Fruit fly (Drosophila melanogaster) whole organism, embryonic: Measurements from ENCODE around the gene Rab7.

Experiments used
- ATbp ChIP-seq: fragments of 200-800 bp; sonication (Bioruptor generic); optimal IDR thresholded peaks from 2 replicates; lab custom pipeline; 2017; ENCODE audit warnings: missing biosample characterization, mild to moderate bottlenecking, missing genetic modification characterization, missing genetic modification reagents
- CG10366 ChIP-seq: fragments of 200-800 bp; sonication (Bioruptor generic); IDR thresholded peaks from 2 replicates; pipeline ENCODE4 v1.3.6; 2022; ENCODE audit warnings: missing biosample characterization, missing genetic modification characterization
- CG12659 ChIP-seq: fragments of 200-800 bp; sonication (Bioruptor generic); optimal IDR thresholded peaks from 3 replicates; lab custom pipeline; 2017; ENCODE audit warnings: mild to moderate bottlenecking, missing biosample characterization, missing genetic modification reagents, missing genetic modification characterization
- CG13123 ChIP-seq: fragments of 200-800 bp; sonication (Bioruptor generic); optimal IDR thresholded peaks from 2 replicates; lab custom pipeline; 2016; ENCODE audit warnings: missing biosample characterization, missing genetic modification characterization
- CG14014 ChIP-seq: fragments of 200-800 bp; sonication (Bioruptor generic); IDR thresholded peaks from 2 replicates; pipeline ENCODE4 v1.3.6; 2022; ENCODE audit warnings: missing biosample characterization, missing genetic modification characterization
- CG18262 ChIP-seq: fragments of 200-800 bp; optimal IDR thresholded peaks from 3 replicates; lab custom pipeline; 2019; ENCODE audit warnings: missing biosample characterization, mild to moderate bottlenecking, missing genetic modification characterization, moderate library complexity
- CG18764 ChIP-seq: fragments of 200-800 bp; sonication (Bioruptor generic); optimal IDR thresholded peaks from 3 replicates; lab custom pipeline; 2016; ENCODE audit warnings: missing biosample characterization, missing genetic modification characterization
- CG34376 ChIP-seq: fragments of 200-800 bp; sonication (Bioruptor generic); optimal IDR thresholded peaks from 2 replicates; lab custom pipeline; 2018; ENCODE audit warnings: missing biosample characterization, mild to moderate bottlenecking, missing genetic modification characterization
- CG3726 ChIP-seq: fragments of 200-800 bp; sonication (Bioruptor generic); IDR thresholded peaks from 3 replicates; pipeline ENCODE4, ENCODE4 v1.3.6; 2022; ENCODE audit warnings: missing biosample characterization, missing genetic modification characterization
- CG43689 ChIP-seq: fragments of 200-800 bp; sonication (Bioruptor generic); IDR thresholded peaks from 2 replicates; pipeline ENCODE4 v1.3.6; 2022; ENCODE audit warnings: missing biosample characterization, missing genetic modification characterization
- CG4424 ChIP-seq: fragments of 200-800 bp; sonication (Bioruptor generic); optimal IDR thresholded peaks from 3 replicates; lab custom pipeline; 2016; ENCODE audit warnings: missing biosample characterization, missing genetic modification characterization
- CG4820 ChIP-seq: fragments of 200-800 bp; sonication (Bioruptor generic); optimal IDR thresholded peaks from 3 replicates; lab custom pipeline; 2016; ENCODE audit warnings: missing biosample characterization, missing genetic modification characterization
- CG6854 ChIP-seq: fragments of 200-800 bp; sonication (Bioruptor generic); optimal IDR thresholded peaks from 3 replicates; lab custom pipeline; 2017; ENCODE audit warnings: missing biosample characterization, mild to moderate bottlenecking, missing genetic modification characterization
- CG7839 ChIP-seq: fragments of 200-800 bp; sonication (Bioruptor generic); optimal IDR thresholded peaks from 3 replicates; lab custom pipeline; 2018; ENCODE audit warnings: missing biosample characterization, mild to moderate bottlenecking, missing genetic modification characterization, moderate library complexity
- CG8290 ChIP-seq, 3 experiments: fragments of 200-800 bp; sonication (Bioruptor generic); optimal IDR thresholded peaks; 2 replicates each; lab custom pipeline; 2016 to 2019; ENCODE audit warnings: missing biosample characterization in 3 of 3, missing genetic modification characterization in 3 of 3, mild to moderate bottlenecking in 2 of 3, moderate library complexity in 1 of 3
- CG8388 ChIP-seq: fragments of 200-800 bp; sonication (Bioruptor generic); optimal IDR thresholded peaks from 2 replicates; lab custom pipeline; 2019; ENCODE audit warnings: missing biosample characterization, mild to moderate bottlenecking, missing genetic modification characterization, moderate library complexity
- CG9727 ChIP-seq: fragments of 200-800 bp; sonication (Bioruptor generic); optimal IDR thresholded peaks from 3 replicates; lab custom pipeline; 2017; ENCODE audit warnings: missing biosample characterization, mild to moderate bottlenecking, missing genetic modification characterization
- CoRest ChIP-seq: fragments of 200-800 bp; sonication (Bioruptor generic); optimal IDR thresholded peaks from 3 replicates; lab custom pipeline; 2018; ENCODE audit warnings: missing biosample characterization, mild to moderate bottlenecking, missing genetic modification characterization, moderate library complexity
- GATAe ChIP-seq: fragments of 200-800 bp; sonication (Bioruptor generic); conservative IDR thresholded peaks from 2 replicates; pipeline ENCODE4 v1.3.6; 2022; ENCODE audit warnings: missing biosample characterization, missing genetic modification characterization
- Hr3 ChIP-seq: fragments of 200-800 bp; sonication (Bioruptor generic); optimal IDR thresholded peaks from 3 replicates; lab custom pipeline; 2016; ENCODE audit warnings: missing biosample characterization, missing genetic modification characterization
- Hr78 ChIP-seq, 2 experiments: fragments of 200-800 bp in 1 of 2; fragments of >200 bp in 1 of 2; sonication (Bioruptor generic) in 1 of 2; optimal IDR thresholded peaks; 2 replicates each; lab custom pipeline; 2017 to 2019; ENCODE audit warnings: missing biosample characterization in 2 of 2, missing genetic modification characterization in 2 of 2, mild to moderate bottlenecking in 1 of 2, moderate library complexity in 1 of 2
- NFAT ChIP-seq: fragments of 200-800 bp; sonication (Bioruptor generic); IDR thresholded peaks from 2 replicates; pipeline ENCODE4 v1.3.6; 2022; ENCODE audit warnings: missing biosample characterization, missing genetic modification characterization
- NK7.1 ChIP-seq: fragments of 200-800 bp; sonication (Bioruptor generic); optimal IDR thresholded peaks from 3 replicates; lab custom pipeline; 2016; ENCODE audit warnings: missing biosample characterization, missing genetic modification characterization
- NfI ChIP-seq: fragments of 200-800 bp; sonication (Bioruptor generic); optimal IDR thresholded peaks from 3 replicates; lab custom pipeline; 2018; ENCODE audit warnings: missing biosample characterization, mild to moderate bottlenecking, missing genetic modification characterization, moderate library complexity
- Ptx1 ChIP-seq: fragments of 200-800 bp; sonication (Bioruptor generic); IDR thresholded peaks from 2 replicates; pipeline ENCODE4 v1.3.6; 2022; ENCODE audit warnings: missing biosample characterization, missing genetic modification characterization
- Sox102F ChIP-seq: fragments of 200-800 bp; sonication (Bioruptor generic); optimal IDR thresholded peaks from 2 replicates; lab custom pipeline; 2018; ENCODE audit warnings: missing biosample characterization, mild to moderate bottlenecking, missing genetic modification characterization, moderate library complexity
- Ssrp ChIP-seq: fragments of 200-800 bp; sonication (Bioruptor generic); optimal IDR thresholded peaks from 2 replicates; lab custom pipeline; 2018; ENCODE audit warnings: missing biosample characterization, mild to moderate bottlenecking, missing genetic modification characterization, moderate library complexity
- Vsx1 ChIP-seq: fragments of 200-800 bp; sonication (Bioruptor generic); optimal IDR thresholded peaks from 2 replicates; lab custom pipeline; 2017; ENCODE audit warnings: missing biosample characterization, mild to moderate bottlenecking, missing genetic modification characterization, missing genetic modification reagents
- abd-A ChIP-seq: fragments of 200-800 bp; sonication (Bioruptor generic); optimal IDR thresholded peaks from 3 replicates; lab custom pipeline; 2019; ENCODE audit warnings: missing biosample characterization, mild to moderate bottlenecking, missing genetic modification characterization, moderate library complexity
- aop ChIP-seq: fragments of 200-800 bp; sonication (Bioruptor generic); IDR thresholded peaks from 2 replicates; pipeline ENCODE4 v1.3.6; 2022; ENCODE audit warnings: missing biosample characterization, missing genetic modification characterization
- cas ChIP-seq: fragments of 200-800 bp; sonication (Bioruptor generic); IDR thresholded peaks from 2 replicates; pipeline ENCODE4 v1.3.6; 2022; ENCODE audit warnings: missing biosample characterization, missing genetic modification characterization
- caup ChIP-seq: fragments of 200-800 bp; sonication (Bioruptor generic); optimal IDR thresholded peaks from 3 replicates; lab custom pipeline; 2017; ENCODE audit warnings: missing biosample characterization, mild to moderate bottlenecking, missing genetic modification characterization, moderate library complexity; ENCODE audit not compliant: severe bottlenecking
- corto ChIP-seq: fragments of 200-800 bp; sonication (Bioruptor generic); optimal IDR thresholded peaks from 2 replicates; lab custom pipeline; 2016; ENCODE audit warnings: missing biosample characterization, mild to moderate bottlenecking, missing genetic modification characterization, moderate library complexity
- crc ChIP-seq: fragments of 200-800 bp; sonication (Bioruptor generic); optimal IDR thresholded peaks from 2 replicates; lab custom pipeline; 2016; ENCODE audit warnings: missing biosample characterization, missing genetic modification characterization
- dysf ChIP-seq: fragments of 200-800 bp; sonication (Bioruptor generic); IDR thresholded peaks from 3 replicates; pipeline ENCODE4 v1.3.6; 2022; ENCODE audit warnings: missing biosample characterization, missing genetic modification characterization
- esg ChIP-seq: fragments of 200-800 bp; sonication (Bioruptor generic); conservative IDR thresholded peaks from 2 replicates; pipeline ENCODE4 v1.3.6; 2022; ENCODE audit warnings: missing biosample characterization, missing genetic modification characterization
- grau ChIP-seq: fragments of 200-800 bp; optimal IDR thresholded peaks from 3 replicates; lab custom pipeline; 2019; ENCODE audit warnings: missing biosample characterization, mild to moderate bottlenecking, missing genetic modification characterization, moderate library complexity
- gsb-n ChIP-seq: fragments of 200-800 bp; sonication (Bioruptor generic); optimal IDR thresholded peaks from 3 replicates; lab custom pipeline; 2018; ENCODE audit warnings: missing biosample characterization, mild to moderate bottlenecking, missing genetic modification characterization
- hkb ChIP-seq, 2 experiments: fragments of 200-800 bp in 1 of 2; fragments of >200 bp in 1 of 2; sonication (Bioruptor generic) in 1 of 2; IDR thresholded peaks in 1 of 2; optimal IDR thresholded peaks in 1 of 2; 2 replicates each; pipeline versions ENCODE4 v1.3.6 to Lab custom; 2017 to 2022; ENCODE audit warnings: missing biosample characterization in 1 of 2, missing genetic modification characterization in 1 of 2
- knrl ChIP-seq: fragments of 200-800 bp; sonication (Bioruptor generic); IDR thresholded peaks from 3 replicates; pipeline ENCODE4 v1.3.6; 2022; ENCODE audit warnings: missing biosample characterization, missing genetic modification characterization; ENCODE audit not compliant: partially characterized antibody
- lab ChIP-seq: fragments of 200-800 bp; sonication (Bioruptor generic); optimal IDR thresholded peaks from 3 replicates; lab custom pipeline; 2017; ENCODE audit warnings: missing biosample characterization, missing genetic modification characterization, mild to moderate bottlenecking, moderate library complexity, missing genetic modification reagents
- lmd ChIP-seq: fragments of 200-800 bp; sonication (Bioruptor generic); IDR thresholded peaks from 2 replicates; pipeline ENCODE4 v1.3.6; 2022; ENCODE audit warnings: missing biosample characterization, missing genetic modification characterization
- pan ChIP-seq, 4 experiments: fragments of >200 bp in 3 of 4; fragments of 200-800 bp in 1 of 4; sonication (Bioruptor generic) in 1 of 4; optimal IDR thresholded peaks in 3 of 4; IDR thresholded peaks in 1 of 4; 2 replicates each; pipeline versions ENCODE4 v1.3.6 to Lab custom; 2017 to 2022; ENCODE audit warnings: missing biosample characterization in 2 of 4, missing genetic modification characterization in 2 of 4, mixed read lengths in 1 of 4
- peb ChIP-seq: fragments of 200-800 bp; sonication (Bioruptor generic); IDR thresholded peaks from 2 replicates; pipeline ENCODE4 v1.3.6; 2022; ENCODE audit warnings: missing biosample characterization, missing genetic modification characterization
- ssp ChIP-seq: fragments of 200-800 bp; sonication (Bioruptor generic); IDR thresholded peaks from 2 replicates; pipeline ENCODE4 v1.3.6; 2022; ENCODE audit warnings: missing biosample characterization, missing genetic modification characterization
- tgo ChIP-seq: fragments of 200-800 bp; sonication (Bioruptor generic); IDR thresholded peaks from 3 replicates; pipeline ENCODE4 v1.3.6; 2022; ENCODE audit warnings: missing biosample characterization, missing genetic modification characterization
- vvl ChIP-seq: fragments of 200-800 bp; sonication (Bioruptor generic); IDR thresholded peaks from 2 replicates; pipeline ENCODE4 v1.3.6; 2022; ENCODE audit warnings: missing biosample characterization, missing genetic modification characterization
- wor ChIP-seq: fragments of 200-800 bp; sonication (Bioruptor generic); IDR thresholded peaks from 2 replicates; pipeline ENCODE4 v1.3.6; 2022; ENCODE audit warnings: missing biosample characterization, missing genetic modification characterization

Rab7 gene

dm6 chr3R:23969449-23969848 lies 23.4 kb upstream of the Rab7 start (continued):
- TF ChIP-seq crc (GFP tag; lab: Kevin White, UChicago) (no peak), CG18764 (GFP tag; lab: Kevin White, UChicago) (no peak), CG9727 (peak; percentile 7), CG8388 (GFP tag; lab: Kevin White, UChicago) (peak; percentile 47), Ptx1 (peak; percentile 79), lab (peak; percentile 65), tgo (peak; percentile 76), esg (GFP tag; lab: Robert Waterston, UW) (peak; percentile 31; the same call in 1 of the 2 replicates), GATAe (GFP tag; lab: Robert Waterston, UW) (no peak), CG18262 (tag; lab: Kevin White, UChicago) (peak; percentile 49), CG12659 (GFP tag; lab: Kevin White, UChicago) (peak; percentile 53), ATbp (GFP tag; lab: Kevin White, UChicago) (peak; percentile 56), peb (GFP tag; lab: Robert Waterston, UW) (no peak), vvl (peak; percentile 50; the same call in 1 of the 2 replicates), Hr78 (GFP tag; optimal IDR thresholded peaks at IDR 0.05; lab: Kevin White, UChicago) (peak in 1 of 2 experiments; percentile 35), CG8290 (GFP tag; optimal IDR thresholded peaks at IDR 0.05; lab: Kevin White, UChicago) (no peak), CG8290 (tag; optimal IDR thresholded peaks at IDR 0.05; lab: Kevin White, UChicago) (no peak), NfI (GFP tag; lab: Kevin White, UChicago) (peak; percentile 47), grau (tag; lab: Kevin White, UChicago) (peak; percentile 68), Ssrp (tag; lab: Kevin White, UChicago) (peak; percentile 51), CoRest (tag; lab: Kevin White, UChicago) (peak; percentile 55), cas (0 out of 2 replicates have a peak, but pooled peaks have one; percentile 39), aop (GFP tag; lab: Robert Waterston, UW) (no peak), CG4424 (GFP tag; lab: Kevin White, UChicago) (peak; percentile 28), wor (GFP tag; lab: Robert Waterston, UW) (peak; percentile 26; the same call in 1 of the 2 replicates), gsb-n (tag; lab: Kevin White, UChicago) (peak; percentile 34), knrl (GFP tag; lab: Robert Waterston, UW) (no peak), CG43689 (GFP tag; lab: Robert Waterston, UW) (no peak), NFAT (GFP tag; lab: Robert Waterston, UW) (0 out of 2 replicates have a peak, but pooled peaks have one; percentile 3), Sox102F (GFP tag; lab: Kevin White, UChicago) (peak; percentile 69), CG7839 (peak; percentile 67), abd-A (tag; lab: Kevin White, UChicago) (peak; percentile 20), CG14014 (peak; percentile 30; the same call in 1 of the 2 replicates), CG13123 (GFP tag; lab: Kevin White, UChicago) (no peak), NK7.1 (no peak), Vsx1 (GFP tag; lab: Kevin White, UChicago) (peak; percentile 29), CG6854 (no peak), Hr3 (GFP tag; lab: Kevin White, UChicago) (peak; percentile 33), CG34376 (GFP tag; lab: Kevin White, UChicago) (no peak), CG3726 (GFP tag; lab: Robert Waterston, UW) (no peak), caup (peak; percentile 18), dysf (GFP tag; lab: Robert Waterston, UW) (peak; percentile 76), hkb (optimal IDR thresholded peaks at IDR 0.05; lab: Kevin White, UChicago) (no peak), hkb (GFP tag; IDR thresholded peaks at IDR 0.05; lab: Robert Waterston, UW) (peak; percentile 64; the same call in 1 of the 2 replicates), CG4820 (GFP tag; lab: Kevin White, UChicago) (peak; percentile 8), pan (optimal IDR thresholded peaks at IDR 0.05; lab: Kevin White, UChicago) (no peak), pan (GFP tag; optimal IDR thresholded peaks at IDR 0.05 in 1 of 2, IDR thresholded peaks at IDR 0.05 in 1 of 2) (peak in 1 of 2 experiments; percentile 64), lmd (GFP tag; lab: Robert Waterston, UW) (peak; percentile 65), CG10366 (GFP tag; lab: Robert Waterston, UW) (peak; percentile 53), corto (no peak), ssp (peak; percentile 50)
